Worm (Caenorhabditis elegans): ENCODE results near the gene col-93.

The col-93 gene

DNA sequence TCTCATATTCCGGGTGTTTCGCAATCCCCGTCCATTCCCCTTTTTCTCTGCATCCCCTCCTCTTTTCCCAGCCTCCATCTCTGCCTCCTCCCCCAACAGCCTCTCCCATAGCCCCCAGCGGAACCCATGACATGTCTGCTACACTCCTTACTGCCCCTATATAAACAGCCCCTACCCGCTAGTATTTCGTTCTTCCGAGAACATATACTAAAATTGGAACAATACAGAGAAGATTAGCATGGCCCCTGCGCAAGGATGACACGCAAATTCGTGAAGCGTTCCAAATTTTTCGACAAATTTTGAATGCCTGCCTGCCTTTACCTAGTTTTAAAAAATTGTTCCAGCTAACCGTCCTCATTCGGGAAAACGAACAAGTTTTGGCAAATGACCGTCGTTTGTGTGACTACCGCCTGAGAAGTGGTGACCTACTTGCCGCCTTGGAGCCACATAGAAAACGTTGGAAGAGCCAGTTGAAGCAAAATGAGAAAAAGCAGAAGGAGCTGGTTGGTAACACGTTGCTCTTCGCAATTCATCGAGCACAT, 4.2 kb upstream of the col-93 start (continued):
- TF ChIP-seq M03D4.4 (tag; optimal IDR thresholded peaks at IDR 0.05) (peak; percentile 95), sem-2 (GFP tag; optimal IDR thresholded peaks at IDR 0.05) (peak; percentile 93), nhr-2 (tag; optimal IDR thresholded peaks at IDR 0.05) (peak; percentile 16), blmp-1 (tag; optimal IDR thresholded peaks at IDR 0.05) (no peak)

DNA sequence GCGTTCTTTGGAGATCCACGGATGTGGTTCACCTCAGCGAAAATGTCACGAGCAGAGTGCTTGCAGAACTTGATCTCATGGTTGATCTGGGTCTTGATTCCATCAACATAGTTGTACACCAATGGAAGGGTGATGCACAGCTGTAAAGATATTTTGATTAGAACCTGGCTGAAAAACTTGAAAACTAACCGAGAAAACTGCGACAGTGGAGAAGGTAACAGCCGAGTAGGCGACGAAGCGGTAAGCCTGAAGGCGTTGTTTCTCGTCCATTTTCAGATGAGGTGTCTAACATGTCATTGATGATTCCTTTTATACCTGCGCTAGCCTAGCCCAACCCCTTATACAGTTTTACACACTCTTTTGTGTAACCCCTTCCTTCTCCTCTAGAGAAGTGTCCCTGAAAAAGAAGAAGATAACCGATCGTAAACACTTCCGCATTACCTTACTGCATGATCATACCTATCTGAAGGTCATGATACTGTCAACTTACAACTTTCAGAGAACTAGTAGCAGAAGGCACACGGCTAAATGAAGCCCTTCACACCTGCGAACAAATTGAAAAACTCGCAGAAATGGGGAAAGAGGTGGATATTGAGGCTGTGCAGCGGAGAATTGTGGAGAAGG, 2.3 kb upstream of the col-93 start, which contains the start of gene col-94:
Gene col-94, minus strand, starts transcription at position 313 of the 624 bp plus-strand sequence.
- no peak for TF ChIP-seq mep-1 (tag; optimal IDR thresholded peaks at IDR 0.05)
- no peak for TF ChIP-seq sptf-1 (tag; optimal IDR thresholded peaks at IDR 0.05)
- no peak for TF ChIP-seq lin-32 (GFP tag; optimal IDR thresholded peaks at IDR 0.05)
- TF ChIP-seq hlh-1 (tag; optimal IDR thresholded peaks at IDR 0.05): no peak

DNA sequence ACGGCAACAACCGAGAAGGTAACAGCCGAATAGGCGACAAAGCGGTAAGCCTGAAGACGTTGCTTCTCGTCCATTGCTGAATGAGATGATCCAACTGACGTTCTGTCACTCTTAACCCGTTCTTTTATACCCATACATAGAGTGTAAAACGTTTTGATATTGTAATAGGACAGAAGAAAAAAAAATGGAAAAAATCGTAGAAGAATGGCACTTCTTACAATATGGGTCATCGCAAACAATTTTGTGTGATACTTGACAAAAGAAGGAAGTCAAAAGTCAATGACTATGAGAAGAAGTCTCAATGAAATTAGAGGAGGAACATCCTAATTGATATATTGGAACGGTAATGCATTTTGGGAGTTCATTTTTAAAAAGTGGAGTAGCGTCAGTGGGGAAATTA, 2.3 kb downstream of the col-93 start, which contains the start of gene col-92:
Gene col-92, minus strand, starts transcription at position 101 of the 400 bp plus-strand sequence.
- TF ChIP-seq mab-5 (tag; optimal IDR thresholded peaks at IDR 0.05): no peak

DNA sequence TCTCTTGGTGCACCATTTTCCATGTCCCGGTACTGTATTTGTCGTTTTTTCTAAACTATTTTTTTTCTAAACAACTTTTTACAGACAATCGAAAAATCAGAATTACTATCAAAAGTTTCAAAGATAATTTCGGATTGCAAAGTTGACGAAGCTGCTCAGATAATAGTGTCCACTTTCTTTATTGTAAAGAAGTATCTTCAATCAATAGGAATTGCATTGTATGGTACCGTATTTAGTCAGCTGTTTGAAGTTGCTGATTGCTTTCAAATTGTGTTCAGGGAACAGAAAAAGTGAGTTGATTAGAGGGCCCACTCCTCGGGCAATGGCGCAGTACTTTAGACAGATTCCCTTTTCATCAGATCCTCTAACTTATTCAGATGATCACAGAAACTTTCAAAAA, 3.9 kb downstream of the col-93 start:
- no peak for TF ChIP-seq mab-5 (tag; optimal IDR thresholded peaks at IDR 0.05)
- TF ChIP-seq flh-1 (GFP tag; optimal IDR thresholded peaks at IDR 0.05): no peak
- TF ChIP-seq nhr-76 (tag; optimal IDR thresholded peaks at IDR 0.05): no peak
- no peak for TF ChIP-seq ceh-83 (GFP tag; optimal IDR thresholded peaks at IDR 0.05)
- TF ChIP-seq sptf-1 (tag; optimal IDR thresholded peaks at IDR 0.05): no peak

DNA sequence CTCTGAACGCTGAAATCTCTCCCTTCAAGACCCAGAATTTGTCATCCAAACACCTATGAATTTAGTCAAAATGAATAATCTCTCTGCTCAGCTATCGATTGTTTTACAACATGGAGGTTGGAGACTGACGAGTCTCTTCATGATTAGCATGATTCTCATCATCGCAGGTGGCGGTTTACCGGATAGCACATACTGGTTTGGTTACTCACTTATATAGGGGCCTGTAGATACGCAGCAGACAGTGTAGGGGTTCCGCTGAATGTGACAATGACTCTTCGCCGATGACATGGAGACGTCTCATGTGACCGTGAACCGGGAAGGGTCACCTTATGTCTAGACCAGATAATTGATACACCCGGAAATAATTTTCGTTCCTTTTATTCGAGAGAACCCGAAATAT, 8.8 kb downstream of the col-93 start:
- no peak for TF ChIP-seq nhr-2 (tag; optimal IDR thresholded peaks at IDR 0.05)
- TF ChIP-seq sptf-1 (tag; optimal IDR thresholded peaks at IDR 0.05): no peak
- no peak for TF ChIP-seq hlh-1 (tag; optimal IDR thresholded peaks at IDR 0.05)
- no peak for TF ChIP-seq sem-2 (GFP tag; optimal IDR thresholded peaks at IDR 0.05)
- no peak for TF ChIP-seq mep-1 (tag; optimal IDR thresholded peaks at IDR 0.05)
- TF ChIP-seq lin-13 (tag; optimal IDR thresholded peaks at IDR 0.05): no peak
- no peak for TF ChIP-seq elt-1 (tag; optimal IDR thresholded peaks at IDR 0.05; ENCODE audit: borderline replicate concordance, insufficient read depth)
- no peak for TF ChIP-seq unc-120 (tag; optimal IDR thresholded peaks at IDR 0.05; ENCODE audit: poor library complexity, severe bottlenecking)
- TF ChIP-seq bed-3 (GFP tag; optimal IDR thresholded peaks at IDR 0.05): no peak
- TF ChIP-seq snpc-4 (tag; optimal IDR thresholded peaks at IDR 0.05): no peak
- no peak for TF ChIP-seq ztf-11 (tag; optimal IDR thresholded peaks at IDR 0.05)
- TF ChIP-seq lsy-2 (tag; optimal IDR thresholded peaks at IDR 0.05): no peak
- TF ChIP-seq ces-1 (GFP tag; optimal IDR thresholded peaks at IDR 0.05): no peak
- no peak for TF ChIP-seq cnd-1 (tag; optimal IDR thresholded peaks at IDR 0.05)
- no peak for TF ChIP-seq flh-1 (GFP tag; optimal IDR thresholded peaks at IDR 0.05)

DNA sequence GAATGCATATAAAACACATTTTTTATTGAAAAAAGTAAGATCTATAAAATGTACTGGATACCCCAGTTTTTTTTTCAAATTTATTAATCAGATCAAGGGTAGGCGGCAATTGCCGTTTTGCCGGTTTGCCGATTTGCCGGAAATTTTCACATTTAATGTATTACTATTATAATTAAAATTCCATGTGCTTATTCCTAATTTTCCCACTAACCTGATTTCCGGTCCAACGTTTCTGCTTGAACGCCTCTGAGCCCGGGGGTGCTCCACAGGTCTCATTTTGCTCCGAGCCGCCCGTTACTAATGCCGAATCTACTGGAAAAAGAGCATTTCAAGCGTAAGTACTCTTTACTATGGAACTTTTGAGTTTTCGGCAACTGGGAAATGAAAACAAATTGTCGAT, 15.8 kb downstream of the col-93 start, which contains the start of gene dhc-4:
Gene dhc-4, plus strand, starts transcription at position 301 of the 400 bp plus-strand sequence.
- no peak for TF ChIP-seq M03D4.4 (tag; optimal IDR thresholded peaks at IDR 0.05)
- TF ChIP-seq drap-1 (GFP tag; optimal IDR thresholded peaks at IDR 0.05): no peak
- no peak for TF ChIP-seq lin-32 (GFP tag; optimal IDR thresholded peaks at IDR 0.05)
- TF ChIP-seq hlh-1 (tag; optimal IDR thresholded peaks at IDR 0.05): no peak
- TF ChIP-seq mab-5 (tag; optimal IDR thresholded peaks at IDR 0.05): no peak
- no peak for TF ChIP-seq ceh-43 (GFP tag; optimal IDR thresholded peaks at IDR 0.05)
- no peak for TF ChIP-seq unc-39 (tag; optimal IDR thresholded peaks at IDR 0.05)
- TF ChIP-seq ces-1 (GFP tag; optimal IDR thresholded peaks at IDR 0.05): no peak
- TF ChIP-seq nhr-2 (tag; optimal IDR thresholded peaks at IDR 0.05): no peak
- no peak for TF ChIP-seq mls-2 (tag; optimal IDR thresholded peaks at IDR 0.05)
- no peak for TF ChIP-seq ham-2 (GFP tag; optimal IDR thresholded peaks at IDR 0.05)
- TF ChIP-seq snpc-4 (tag; optimal IDR thresholded peaks at IDR 0.05): no peak
- no peak for TF ChIP-seq sem-2 (GFP tag; optimal IDR thresholded peaks at IDR 0.05)
- TF ChIP-seq zip-8 (tag; optimal IDR thresholded peaks at IDR 0.05): no peak
- no peak for TF ChIP-seq lin-13 (tag; optimal IDR thresholded peaks at IDR 0.05)
- no peak for TF ChIP-seq tbx-8 (GFP tag; optimal IDR thresholded peaks at IDR 0.05)
- no peak for TF ChIP-seq nhr-12 (tag; optimal IDR thresholded peaks at IDR 0.05)
- TF ChIP-seq mep-1 (tag; optimal IDR thresholded peaks at IDR 0.05): no peak
- no peak for TF ChIP-seq nhr-28 (tag; optimal IDR thresholded peaks at IDR 0.05)

All from whole organism, mixed stage, embryonic.